Worm (Caenorhabditis elegans) whole organism, young adult: ENCODE measurements around the gene srb-12.

Experiments used
- atf-7 ChIP-seq: sonication (generic microtip); optimal IDR thresholded peaks from 2 replicates; lab custom pipeline; 2017; ENCODE audit warnings: mild to moderate bottlenecking, missing genetic modification characterization, missing compliant biosample characterization
- tbp1 ChIP-seq: fragments of 200-800 bp; sonication (Bioruptor generic); optimal IDR thresholded peaks from 2 replicates; lab custom pipeline; 2018; ENCODE audit warnings: mild to moderate bottlenecking, missing genetic modification characterization, missing compliant biosample characterization

DNA sequence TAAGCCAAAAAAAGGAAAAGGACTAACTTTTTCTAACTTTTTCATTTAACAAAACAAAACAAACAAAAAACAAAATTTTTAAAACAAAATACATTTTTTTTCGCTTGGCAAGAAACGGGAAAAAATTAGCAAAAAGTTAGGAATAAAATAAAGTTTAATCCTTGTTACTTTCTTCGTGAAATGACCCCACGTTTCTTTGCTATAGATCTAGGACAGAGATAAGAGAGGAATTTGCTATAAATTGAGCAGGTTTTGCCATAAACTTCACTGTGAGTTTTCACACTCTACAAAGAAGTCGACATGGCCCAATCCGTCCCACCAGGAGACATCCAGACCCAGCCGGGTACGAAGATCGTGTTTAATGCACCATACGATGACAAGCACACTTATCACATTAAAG lies 45.1 kb upstream of the srb-12 start, which contains the start of gene msp-50:
- TF ChIP-seq atf-7 (no peak), tbp1 (GFP tag; lab: Kevin White, UChicago) (no peak)
